Fruit fly (Drosophila melanogaster) whole organism, prepupa: ENCODE data around the gene sens.

ENCODE experiments used
- Blimp-1 ChIP-seq: fragments of 200-800 bp; sonication (Bioruptor generic); optimal IDR thresholded peaks from 3 replicates; lab custom pipeline; 2017; ENCODE audit warnings: missing biosample characterization, missing genetic modification characterization, mild to moderate bottlenecking, moderate library complexity, missing genetic modification reagents
- CG10631 ChIP-seq: fragments of 200-800 bp; sonication (Bioruptor generic); optimal IDR thresholded peaks from 2 replicates; lab custom pipeline; 2016; ENCODE audit warnings: missing biosample characterization, missing genetic modification characterization
- CG11762 ChIP-seq: fragments of 200-800 bp; sonication (Bioruptor generic); optimal IDR thresholded peaks from 3 replicates; lab custom pipeline; 2016; ENCODE audit warnings: missing biosample characterization, missing genetic modification characterization; ENCODE audit not compliant: insufficient read depth
- CG11902 ChIP-seq: fragments of 200-800 bp; sonication (Bioruptor generic); optimal IDR thresholded peaks from 3 replicates; lab custom pipeline; 2016; ENCODE audit warnings: missing biosample characterization, missing genetic modification characterization
- CG15336 ChIP-seq: fragments of 200-800 bp; sonication (Bioruptor generic); IDR thresholded peaks from 2 replicates; pipeline ENCODE4 v1.3.6; 2022; ENCODE audit warnings: missing biosample characterization, missing genetic modification characterization
- CG1621 ChIP-seq: fragments of 200-800 bp; sonication (Bioruptor generic); optimal IDR thresholded peaks from 3 replicates; lab custom pipeline; 2018; ENCODE audit warnings: missing biosample characterization, mild to moderate bottlenecking, missing genetic modification characterization
- CG16779 ChIP-seq: fragments of 200-800 bp; sonication (Bioruptor generic); optimal IDR thresholded peaks from 3 replicates; lab custom pipeline; 2017; ENCODE audit warnings: missing biosample characterization, mild to moderate bottlenecking, missing genetic modification characterization
- CG32006 ChIP-seq: fragments of 200-800 bp; sonication (Bioruptor generic); optimal IDR thresholded peaks from 3 replicates; lab custom pipeline; 2017; ENCODE audit warnings: missing biosample characterization, mild to moderate bottlenecking, missing genetic modification characterization
- CG34406 ChIP-seq: fragments of 200-800 bp; sonication (Bioruptor generic); optimal IDR thresholded peaks from 3 replicates; lab custom pipeline; 2016; ENCODE audit warnings: missing biosample characterization, missing genetic modification characterization
- CG6792 ChIP-seq: fragments of 200-800 bp; sonication (Bioruptor generic); optimal IDR thresholded peaks from 3 replicates; lab custom pipeline; 2016; ENCODE audit warnings: missing biosample characterization, missing genetic modification characterization
- CG8119 ChIP-seq: fragments of 200-800 bp; sonication (Bioruptor generic); IDR thresholded peaks from 3 replicates; pipeline ENCODE4 v1.3.6; 2022; ENCODE audit warnings: missing biosample characterization, missing genetic modification characterization
- CG8632 ChIP-seq: fragments of 200-800 bp; sonication (Bioruptor generic); optimal IDR thresholded peaks from 3 replicates; lab custom pipeline; 2016; ENCODE audit warnings: missing biosample characterization, missing genetic modification characterization
- Eip78C ChIP-seq: fragments of 200-800 bp; sonication (Bioruptor generic); peaks from one replicate; lab custom pipeline; 2016; ENCODE audit warnings: missing biosample characterization, missing genetic modification characterization
- Eip93F ChIP-seq: fragments of 200-800 bp; sonication (Bioruptor generic); optimal IDR thresholded peaks from 2 replicates; lab custom pipeline; 2016; ENCODE audit warnings: missing biosample characterization, mild to moderate bottlenecking, missing genetic modification characterization
- Ets21C ChIP-seq: fragments of 200-800 bp; sonication (Bioruptor generic); optimal IDR thresholded peaks from 3 replicates; lab custom pipeline; 2016; ENCODE audit warnings: missing biosample characterization, missing genetic modification characterization
- Gug ChIP-seq: fragments of 200-800 bp; sonication (Bioruptor generic); IDR thresholded peaks from 2 replicates; pipeline ENCODE4 v1.3.6; 2022; ENCODE audit warnings: missing biosample characterization, missing genetic modification characterization
- Hr38 ChIP-seq: sonication (Bioruptor generic); optimal IDR thresholded peaks from 2 replicates; lab custom pipeline; 2016; ENCODE audit warnings: missing biosample characterization, missing genetic modification characterization
- Hr4 ChIP-seq: fragments of 200-800 bp; sonication (Bioruptor generic); optimal IDR thresholded peaks from 3 replicates; lab custom pipeline; 2016; ENCODE audit warnings: missing biosample characterization, missing genetic modification characterization
- Met ChIP-seq: fragments of 200-800 bp; sonication (Bioruptor generic); optimal IDR thresholded peaks from 3 replicates; lab custom pipeline; 2016; ENCODE audit warnings: missing biosample characterization, missing genetic modification characterization
- OdsH ChIP-seq: fragments of 200-800 bp; sonication (Bioruptor generic); optimal IDR thresholded peaks from 3 replicates; lab custom pipeline; 2016; ENCODE audit warnings: missing biosample characterization, missing genetic modification characterization
- Smox ChIP-seq: fragments of 200-800 bp; sonication (Bioruptor generic); optimal IDR thresholded peaks from 3 replicates; lab custom pipeline; 2016; ENCODE audit warnings: missing biosample characterization, missing genetic modification characterization
- Sox102F ChIP-seq: fragments of 200-800 bp; sonication (Bioruptor generic); optimal IDR thresholded peaks from 2 replicates; lab custom pipeline; 2016; ENCODE audit warnings: missing biosample characterization, mild to moderate bottlenecking, missing genetic modification characterization
- Sox15 ChIP-seq: fragments of 200-800 bp; sonication (Bioruptor generic); optimal IDR thresholded peaks from 3 replicates; lab custom pipeline; 2016; ENCODE audit warnings: missing biosample characterization, missing genetic modification characterization
- achi ChIP-seq: fragments of 200-800 bp; sonication (Bioruptor generic); optimal IDR thresholded peaks from 3 replicates; lab custom pipeline; 2016; ENCODE audit warnings: missing biosample characterization, missing genetic modification characterization
- dsx ChIP-seq: fragments of 200-800 bp; optimal IDR thresholded peaks from 3 replicates; lab custom pipeline; 2019; ENCODE audit warnings: missing biosample characterization, mild to moderate bottlenecking, missing genetic modification characterization, moderate library complexity; ENCODE audit not compliant: poor library complexity, severe bottlenecking
- esn ChIP-seq: fragments of 200-800 bp; sonication (Bioruptor generic); optimal IDR thresholded peaks from 2 replicates; lab custom pipeline; 2016; ENCODE audit warnings: missing biosample characterization, mild to moderate bottlenecking, missing genetic modification characterization, moderate library complexity
- fd59A ChIP-seq: fragments of 200-800 bp; sonication (Bioruptor generic); optimal IDR thresholded peaks from 2 replicates; lab custom pipeline; 2017; ENCODE audit warnings: missing biosample characterization, mild to moderate bottlenecking, missing genetic modification characterization, missing genetic modification reagents
- net ChIP-seq: fragments of 200-800 bp; sonication (Bioruptor generic); optimal IDR thresholded peaks from 3 replicates; lab custom pipeline; 2016; ENCODE audit warnings: missing biosample characterization, missing genetic modification characterization
- ss ChIP-seq, 2 experiments: fragments of 200-800 bp; sonication (Bioruptor generic); optimal IDR thresholded peaks; 2 replicates in 1 of 2; 3 replicates in 1 of 2; lab custom pipeline; 2017 to 2018; ENCODE audit warnings: mild to moderate bottlenecking in 2 of 2, missing biosample characterization in 2 of 2, missing genetic modification characterization in 2 of 2, moderate library complexity in 1 of 2
- svp ChIP-seq: fragments of 200-800 bp; sonication (Bioruptor generic); peaks from one replicate; lab custom pipeline; 2016; ENCODE audit warnings: missing biosample characterization, missing genetic modification characterization

sens gene

DNA sequence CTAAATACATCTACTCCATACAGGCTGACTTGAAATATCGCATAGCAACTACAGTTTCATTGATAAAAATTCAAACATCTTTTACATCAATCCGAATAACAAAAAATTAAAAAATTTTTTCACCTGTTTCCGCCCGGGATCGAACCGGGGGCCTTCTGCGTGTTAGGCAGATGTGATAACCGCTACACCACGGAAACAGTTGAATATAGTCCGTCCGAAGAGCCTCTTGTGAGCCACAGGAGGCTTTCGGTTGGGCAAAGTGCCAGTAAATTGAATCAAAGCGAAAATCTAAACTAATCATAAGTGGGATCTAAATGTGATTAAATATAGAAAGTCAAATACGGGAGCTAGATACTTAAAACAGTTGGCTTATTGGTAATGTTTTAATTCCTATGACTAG, 32.6 kb upstream of the sens start:
- TF ChIP-seq CG16779 (tag; lab: Kevin White, UChicago), result no peak
- no peak for TF ChIP-seq OdsH (GFP tag; lab: Kevin White, UChicago)
- TF ChIP-seq CG10631 (GFP tag; lab: Kevin White, UChicago), result no peak
- no peak for TF ChIP-seq CG15336 (GFP tag; lab: Robert Waterston, UW)

DNA sequence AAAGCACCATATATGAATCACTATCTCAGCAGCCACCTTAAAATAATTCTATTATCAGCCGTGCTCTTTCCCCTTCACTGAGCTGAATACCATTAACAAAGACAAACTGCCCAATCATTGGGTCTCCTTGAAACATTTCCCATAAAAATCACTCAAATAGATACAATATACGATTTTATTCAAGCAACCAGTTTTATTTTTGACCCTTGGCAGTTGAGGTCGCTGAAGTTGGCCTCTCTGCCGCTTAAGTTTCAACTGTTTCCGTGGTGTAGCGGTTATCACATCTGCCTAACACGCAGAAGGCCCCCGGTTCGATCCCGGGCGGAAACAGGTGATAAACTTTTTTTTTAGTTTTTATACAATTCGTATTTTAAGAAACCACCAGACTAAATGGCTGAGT, 31.9 kb upstream of the sens start:
- TF ChIP-seq Sox15 (GFP tag; lab: Kevin White, UChicago) (no peak), CG15336 (GFP tag; lab: Robert Waterston, UW) (no peak), Eip78C (GFP tag; lab: Kevin White, UChicago) (no peak), esn (GFP tag; lab: Kevin White, UChicago) (no peak), CG32006 (GFP tag; lab: Kevin White, UChicago) (no peak), svp (GFP tag; lab: Kevin White, UChicago) (peak; percentile 68)

DNA sequence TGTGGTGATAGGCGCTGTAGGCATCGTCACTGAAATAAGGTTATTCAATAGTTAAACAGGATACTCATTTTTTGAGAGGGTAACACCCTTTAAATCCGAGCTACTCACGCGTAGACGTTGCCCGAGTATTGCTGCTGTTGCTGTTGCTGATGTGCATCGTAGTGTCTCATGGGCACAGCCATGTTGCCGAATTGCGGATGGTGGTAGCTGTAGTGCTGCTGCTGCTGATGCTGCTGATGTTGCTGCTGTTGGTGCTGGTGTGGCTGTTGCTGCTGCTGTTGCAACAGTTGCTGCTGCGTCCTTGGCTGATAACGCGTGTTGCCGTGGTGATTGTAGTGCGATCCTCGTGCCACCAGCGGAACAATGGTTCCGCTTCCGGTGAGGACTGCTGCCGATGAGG, 29.2 kb upstream of the sens start:
- no peak for TF ChIP-seq dsx (GFP tag; lab: Kevin White, UChicago)
- no peak for TF ChIP-seq Smox
- TF ChIP-seq achi (GFP tag; lab: Kevin White, UChicago), result no peak
- TF ChIP-seq CG8119 (GFP tag; lab: Robert Waterston, UW), result no peak
- no peak for TF ChIP-seq fd59A
- no peak for TF ChIP-seq CG1621
- no peak for TF ChIP-seq OdsH (GFP tag; lab: Kevin White, UChicago)
- TF ChIP-seq Hr4 (GFP tag; lab: Kevin White, UChicago), result no peak
- TF ChIP-seq CG6792 (GFP tag; lab: Kevin White, UChicago), result no peak

DNA sequence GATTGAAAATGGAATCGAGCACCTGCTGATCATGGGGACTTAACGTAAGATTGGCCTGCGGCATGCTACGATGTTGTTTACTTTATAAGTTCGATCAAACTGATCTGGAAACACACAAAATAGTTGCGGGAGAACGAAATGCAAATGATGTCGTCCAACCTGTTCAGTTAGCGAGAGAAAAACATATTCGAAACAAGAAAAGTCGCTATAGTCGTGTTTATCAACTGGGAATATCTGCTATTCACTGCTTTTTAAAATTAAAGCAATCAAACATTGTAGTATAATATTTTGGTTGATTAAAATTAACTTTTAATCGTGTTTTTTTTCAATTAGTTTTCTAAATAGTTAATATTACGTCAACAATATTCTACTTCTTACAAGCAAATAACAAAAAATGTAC, 25.6 kb upstream of the sens start, which contains the start of gene CG14105:
CG14105 (minus strand) TSS at position 101 of the 400 bp plus-strand sequence.
- no peak for TF ChIP-seq Met (GFP tag; lab: Kevin White, UChicago)
- TF ChIP-seq CG10631 (GFP tag; lab: Kevin White, UChicago), result no peak
- TF ChIP-seq net (GFP tag; lab: Kevin White, UChicago), result no peak
- no peak for TF ChIP-seq CG34406
- no peak for TF ChIP-seq svp (GFP tag; lab: Kevin White, UChicago)
- TF ChIP-seq Hr38 (GFP tag; lab: Kevin White, UChicago), result no peak
- no peak for TF ChIP-seq Gug (GFP tag; lab: Robert Waterston, UW)
- TF ChIP-seq Ets21C, result no peak
- TF ChIP-seq CG11762 (GFP tag; lab: Kevin White, UChicago), result no peak
- TF ChIP-seq achi (GFP tag; lab: Kevin White, UChicago), result no peak
- TF ChIP-seq, all 60 proteins: peak for 0

dm6 chr3L:13425571-13425970, 24.6 kb upstream of the sens start, which contains the start of gene CG14106:
CG14106 (minus strand) TSS chr3L:13425671.
- TF ChIP-seq CG11902 (GFP tag; lab: Kevin White, UChicago) (no peak), ss (GFP tag; optimal IDR thresholded peaks at IDR 0.05; lab: Kevin White, UChicago) (no peak), Eip93F (no peak), Blimp-1 (GFP tag; lab: Kevin White, UChicago) (no peak), CG8632 (GFP tag; lab: Kevin White, UChicago) (no peak)

- TF ChIP-seq CG6792 (GFP tag; lab: Kevin White, UChicago) (no peak), Sox102F (no peak)
These were observed 23.1 kb upstream of the sens start, which contains the start of gene CG33263 for dm6 chr3L:13424068-13424467. CG33263 (minus strand) TSS chr3L:13424168.
